Fruit fly (Drosophila melanogaster) whole organism, embryonic: Measurements from ENCODE around the gene CG14535.

ENCODE experiments used
- Awh ChIP-seq: fragments of 200-800 bp; sonication (Bioruptor generic); IDR thresholded peaks from 2 replicates; pipeline ENCODE4, ENCODE4 v1.3.6; 2022; ENCODE audit warnings: missing biosample characterization, missing genetic modification characterization
- B-H2 ChIP-seq: fragments of 200-800 bp; sonication (Bioruptor generic); optimal IDR thresholded peaks from 2 replicates; lab custom pipeline; 2018; ENCODE audit warnings: missing biosample characterization, mild to moderate bottlenecking, missing genetic modification characterization
- BtbVII ChIP-seq: fragments of 200-800 bp; sonication (Bioruptor generic); optimal IDR thresholded peaks from 3 replicates; lab custom pipeline; 2017; ENCODE audit warnings: missing biosample characterization, mild to moderate bottlenecking, missing genetic modification characterization
- CG11456 ChIP-seq: fragments of 200-800 bp; sonication (Bioruptor generic); IDR thresholded peaks from 3 replicates; pipeline ENCODE4 v1.3.6; 2022; ENCODE audit warnings: missing biosample characterization, missing genetic modification characterization
- CG11560 ChIP-seq: fragments of 200-800 bp; sonication (Bioruptor generic); IDR thresholded peaks from 3 replicates; pipeline ENCODE4 v1.3.6; 2022; ENCODE audit warnings: missing biosample characterization, missing genetic modification characterization
- CG11696 ChIP-seq: fragments of 200-800 bp; sonication (Bioruptor generic); IDR thresholded peaks from 2 replicates; pipeline ENCODE4 v1.3.6; 2022; ENCODE audit warnings: missing biosample characterization, missing genetic modification characterization
- CG12104 ChIP-seq: fragments of 200-800 bp; sonication (Bioruptor generic); optimal IDR thresholded peaks from 3 replicates; lab custom pipeline; 2016; ENCODE audit warnings: missing biosample characterization, missing genetic modification characterization
- CG13624 ChIP-seq: fragments of 200-800 bp; sonication (Bioruptor generic); optimal IDR thresholded peaks from 2 replicates; lab custom pipeline; 2016; ENCODE audit warnings: missing biosample characterization, missing genetic modification characterization
- CG13894 ChIP-seq: fragments of 200-800 bp; sonication (Bioruptor generic); optimal IDR thresholded peaks from 3 replicates; lab custom pipeline; 2018; ENCODE audit warnings: missing biosample characterization, mild to moderate bottlenecking, missing genetic modification characterization, moderate library complexity
- CG1602 ChIP-seq: fragments of 200-800 bp; sonication (Bioruptor generic); optimal IDR thresholded peaks from 3 replicates; lab custom pipeline; 2016; ENCODE audit warnings: missing biosample characterization, missing genetic modification characterization
- CG17359 ChIP-seq: fragments of 200-800 bp; sonication (Bioruptor generic); optimal IDR thresholded peaks from 3 replicates; lab custom pipeline; 2018; ENCODE audit warnings: missing biosample characterization, mild to moderate bottlenecking, missing genetic modification characterization, moderate library complexity
- CG17829 ChIP-seq: fragments of 200-800 bp; optimal IDR thresholded peaks from 2 replicates; lab custom pipeline; 2019; ENCODE audit warnings: missing biosample characterization, mild to moderate bottlenecking, missing genetic modification characterization, moderate library complexity
- CG2129 ChIP-seq: fragments of 200-800 bp; sonication (Bioruptor generic); IDR thresholded peaks from 2 replicates; pipeline ENCODE4 v1.3.6; 2022; ENCODE audit warnings: missing biosample characterization, missing genetic modification characterization; ENCODE audit not compliant: partially characterized antibody
- CG34224 ChIP-seq: fragments of 200-800 bp; sonication (Bioruptor generic); IDR thresholded peaks from 3 replicates; pipeline ENCODE4 v1.3.6; 2022; ENCODE audit warnings: missing biosample characterization, missing genetic modification characterization; ENCODE audit not compliant: partially characterized antibody
- CG4282 ChIP-seq: fragments of 200-800 bp; sonication (Bioruptor generic); optimal IDR thresholded peaks from 2 replicates; lab custom pipeline; 2016; ENCODE audit warnings: missing biosample characterization, missing genetic modification characterization
- CG6654 ChIP-seq: fragments of 200-800 bp; sonication (Bioruptor generic); optimal IDR thresholded peaks from 2 replicates; lab custom pipeline; 2017; ENCODE audit warnings: missing biosample characterization, mild to moderate bottlenecking, missing genetic modification characterization
- CG8478 ChIP-seq: fragments of >200 bp; optimal IDR thresholded peaks from 2 replicates; lab custom pipeline; 2018
- CG9876 ChIP-seq: fragments of 200-800 bp; sonication (Bioruptor generic); optimal IDR thresholded peaks from 2 replicates; lab custom pipeline; 2016; ENCODE audit warnings: missing biosample characterization, missing genetic modification characterization
- CG9932 ChIP-seq: fragments of 200-800 bp; sonication (Bioruptor generic); IDR thresholded peaks from 2 replicates; pipeline ENCODE4 v1.3.6; 2022; ENCODE audit warnings: missing biosample characterization, missing genetic modification characterization
- Camta ChIP-seq: fragments of 200-800 bp; sonication (Bioruptor generic); optimal IDR thresholded peaks from 2 replicates; lab custom pipeline; 2016; ENCODE audit warnings: missing biosample characterization, missing genetic modification characterization
- CoRest ChIP-seq: fragments of 200-800 bp; sonication (Bioruptor generic); optimal IDR thresholded peaks from 3 replicates; lab custom pipeline; 2018; ENCODE audit warnings: missing biosample characterization, mild to moderate bottlenecking, missing genetic modification characterization, moderate library complexity
- D19A ChIP-seq: fragments of 200-800 bp; optimal IDR thresholded peaks from 3 replicates; lab custom pipeline; 2019; ENCODE audit warnings: missing biosample characterization, mild to moderate bottlenecking, missing genetic modification characterization, moderate library complexity
- Dad ChIP-seq: fragments of 200-800 bp; sonication (Bioruptor generic); optimal IDR thresholded peaks from 3 replicates; lab custom pipeline; 2016; ENCODE audit warnings: missing biosample characterization, missing genetic modification characterization
- Dbx ChIP-seq: fragments of 200-800 bp; sonication (Bioruptor generic); IDR thresholded peaks from 3 replicates; pipeline ENCODE4 v1.3.6; 2022; ENCODE audit warnings: missing biosample characterization, missing genetic modification characterization
- Eip74EF ChIP-seq, 2 experiments: fragments of 200-800 bp in 1 of 2; fragments of >200 bp in 1 of 2; sonication (Bioruptor generic) in 1 of 2; optimal IDR thresholded peaks; 2 replicates each; lab custom pipeline; 2017 to 2019; ENCODE audit warnings: missing biosample characterization in 2 of 2, missing genetic modification characterization in 2 of 2, mild to moderate bottlenecking in 1 of 2, moderate library complexity in 1 of 2
- Elba2 ChIP-seq: fragments of 200-800 bp; sonication (Bioruptor generic); optimal IDR thresholded peaks from 3 replicates; lab custom pipeline; 2016; ENCODE audit warnings: missing biosample characterization, missing genetic modification characterization
- Fer1 ChIP-seq: fragments of 200-800 bp; sonication (Bioruptor generic); optimal IDR thresholded peaks from 2 replicates; lab custom pipeline; 2017; ENCODE audit warnings: missing biosample characterization, mild to moderate bottlenecking, missing genetic modification characterization
- HmgZ ChIP-seq: fragments of 200-800 bp; sonication (Bioruptor generic); optimal IDR thresholded peaks from 2 replicates; lab custom pipeline; 2018; ENCODE audit warnings: missing biosample characterization, mild to moderate bottlenecking, missing genetic modification characterization
- Lhr ChIP-seq: fragments of 200-800 bp; sonication (Bioruptor generic); optimal IDR thresholded peaks from 3 replicates; lab custom pipeline; 2017; ENCODE audit warnings: mild to moderate bottlenecking, missing biosample characterization, missing genetic modification reagents, missing genetic modification characterization
- Lim3 ChIP-seq: fragments of 200-800 bp; sonication (Bioruptor generic); IDR thresholded peaks from 2 replicates; pipeline ENCODE4 v1.3.6; 2022; ENCODE audit warnings: missing biosample characterization, missing genetic modification characterization
- NC2α ChIP-seq: fragments of 200-800 bp; sonication (Bioruptor generic); optimal IDR thresholded peaks from 2 replicates; lab custom pipeline; 2016; ENCODE audit warnings: missing biosample characterization, missing genetic modification characterization
- Nf-YC ChIP-seq: fragments of 200-800 bp; optimal IDR thresholded peaks from 3 replicates; lab custom pipeline; 2019; ENCODE audit warnings: missing biosample characterization, mild to moderate bottlenecking, missing genetic modification characterization, moderate library complexity
- Sry-β ChIP-seq: fragments of 200-800 bp; sonication (Bioruptor generic); optimal IDR thresholded peaks from 2 replicates; lab custom pipeline; 2018; ENCODE audit warnings: missing biosample characterization, mild to moderate bottlenecking, missing genetic modification characterization, moderate library complexity
- Vsx1 ChIP-seq: fragments of 200-800 bp; sonication (Bioruptor generic); optimal IDR thresholded peaks from 2 replicates; lab custom pipeline; 2017; ENCODE audit warnings: missing biosample characterization, mild to moderate bottlenecking, missing genetic modification characterization, missing genetic modification reagents
- ash1 ChIP-seq: fragments of 200-800 bp; sonication (Bioruptor generic); optimal IDR thresholded peaks from 2 replicates; lab custom pipeline; 2018; ENCODE audit warnings: missing biosample characterization, mild to moderate bottlenecking, missing genetic modification characterization
- bigmax ChIP-seq: fragments of 200-800 bp; sonication (Bioruptor generic); optimal IDR thresholded peaks from 2 replicates; lab custom pipeline; 2018; ENCODE audit warnings: missing biosample characterization, mild to moderate bottlenecking, missing genetic modification characterization
- btn ChIP-seq: fragments of 200-800 bp; sonication (Bioruptor generic); optimal IDR thresholded peaks from 2 replicates; lab custom pipeline; 2016; ENCODE audit warnings: missing biosample characterization, missing genetic modification characterization
- ci ChIP-seq: fragments of 200-800 bp; sonication (Bioruptor generic); IDR thresholded peaks from 3 replicates; pipeline ENCODE4 v1.3.6; 2022; ENCODE audit warnings: missing biosample characterization, missing genetic modification characterization
- croc ChIP-seq: fragments of 200-800 bp; sonication (Bioruptor generic); conservative IDR thresholded peaks from 3 replicates; pipeline ENCODE4 v1.3.6; 2022; ENCODE audit warnings: missing biosample characterization, missing genetic modification characterization
- lov ChIP-seq, 2 experiments: fragments of 200-800 bp in 1 of 2; fragments of >200 bp in 1 of 2; sonication (Bioruptor generic) in 1 of 2; IDR thresholded peaks in 1 of 2; optimal IDR thresholded peaks in 1 of 2; 2 replicates in 1 of 2; 3 replicates in 1 of 2; pipeline versions ENCODE4 v1.3.6 to Lab custom; 2017 to 2022; ENCODE audit warnings: missing biosample characterization in 1 of 2, missing genetic modification characterization in 1 of 2
- mirr ChIP-seq: fragments of 200-800 bp; sonication (Bioruptor generic); optimal IDR thresholded peaks from 3 replicates; lab custom pipeline; 2018; ENCODE audit warnings: missing biosample characterization, mild to moderate bottlenecking, missing genetic modification characterization
- prd ChIP-seq, 3 experiments: fragments of >200 bp in 2 of 3; fragments of 200-800 bp in 1 of 3; sonication (Bioruptor generic) in 1 of 3; optimal IDR thresholded peaks in 2 of 3; IDR thresholded peaks in 1 of 3; 2 replicates in 2 of 3; 3 replicates in 1 of 3; pipeline versions ENCODE4 v1.3.6 to Lab custom; 2017 to 2022; ENCODE audit warnings: missing biosample characterization in 1 of 3, missing genetic modification characterization in 1 of 3
- row ChIP-seq: fragments of 200-800 bp; sonication (Bioruptor generic); IDR thresholded peaks from 3 replicates; pipeline ENCODE4 v1.3.6; 2022; ENCODE audit warnings: missing biosample characterization, missing genetic modification characterization
- stc ChIP-seq: fragments of 200-800 bp; sonication (Bioruptor generic); IDR thresholded peaks from 2 replicates; pipeline ENCODE4 v1.3.6; 2022; ENCODE audit warnings: missing biosample characterization, missing genetic modification characterization
- stwl ChIP-seq: fragments of 200-800 bp; sonication (Bioruptor generic); optimal IDR thresholded peaks from 3 replicates; lab custom pipeline; 2018; ENCODE audit warnings: missing biosample characterization, mild to moderate bottlenecking, missing genetic modification characterization, moderate library complexity
- tin ChIP-seq: fragments of 200-800 bp; sonication (Bioruptor generic); optimal IDR thresholded peaks from 3 replicates; lab custom pipeline; 2016; ENCODE audit warnings: missing biosample characterization, missing genetic modification characterization
- tio ChIP-seq: fragments of 200-800 bp; sonication (Bioruptor generic); optimal IDR thresholded peaks from 2 replicates; lab custom pipeline; 2017; ENCODE audit warnings: missing biosample characterization, missing genetic modification characterization, inconsistent platforms
- unpg ChIP-seq: fragments of 200-800 bp; sonication (Bioruptor generic); optimal IDR thresholded peaks from 3 replicates; lab custom pipeline; 2018; ENCODE audit warnings: missing biosample characterization, mild to moderate bottlenecking, missing genetic modification characterization, moderate library complexity
- zen2 ChIP-seq: fragments of 200-800 bp; sonication (Bioruptor generic); IDR thresholded peaks from 3 replicates; pipeline ENCODE4 v1.3.6; 2022; ENCODE audit warnings: missing biosample characterization, missing genetic modification characterization; ENCODE audit not compliant: partially characterized antibody

The CG14535 gene

DNA sequence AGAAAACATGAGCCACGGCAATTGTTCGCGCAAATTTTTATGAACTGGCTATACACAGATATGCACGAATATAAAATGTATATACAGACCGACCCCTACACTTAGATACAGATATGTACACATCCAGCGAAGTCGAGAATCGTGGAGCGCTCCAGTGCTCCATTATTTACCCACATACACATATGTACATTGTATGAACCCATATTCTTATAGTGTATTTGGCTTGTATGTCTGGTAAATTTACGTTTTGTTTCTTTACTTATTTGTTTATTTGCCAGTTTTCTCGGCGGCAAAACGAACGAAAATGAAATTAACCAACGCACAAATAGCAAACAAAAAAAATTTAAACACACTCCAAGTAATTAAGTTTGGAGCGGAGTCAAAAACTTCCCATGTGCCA is 41.9 kb downstream of the CG14535 start (continued):
- no peak for TF ChIP-seq CG1602
- peak; percentile 78 for TF ChIP-seq D19A
- TF ChIP-seq stc: no peak; the same call in 1 of the 2 replicates
- no peak for TF ChIP-seq CG34224 (GFP tag; lab: Robert Waterston, UW)
- no peak for TF ChIP-seq HmgZ (tag; lab: Kevin White, UChicago)
- peak; percentile 56; the same call in 1 of the 3 replicates for TF ChIP-seq CG11456 (GFP tag; lab: Robert Waterston, UW)
- TF ChIP-seq tio: no peak
- peak; percentile 7 for TF ChIP-seq Vsx1 (GFP tag; lab: Kevin White, UChicago)
- TF ChIP-seq Dad (GFP tag; lab: Kevin White, UChicago): no peak
- TF ChIP-seq tin (GFP tag; lab: Kevin White, UChicago): no peak
- no peak for TF ChIP-seq prd (optimal IDR thresholded peaks at IDR 0.05; lab: Kevin White, UChicago)
- TF ChIP-seq prd (GFP tag; IDR thresholded peaks at IDR 0.05; lab: Robert Waterston, UW): peak; percentile 29; the same call in 1 of the 3 replicates
- TF ChIP-seq CG17829 (tag; lab: Kevin White, UChicago): peak; percentile 3
- peak; percentile 12 for TF ChIP-seq Sry-β (GFP tag; lab: Kevin White, UChicago)
- 0 out of 3 replicates have a peak, but pooled peaks have one; percentile 30 for TF ChIP-seq ci (GFP tag; lab: Robert Waterston, UW)
- peak; percentile 64 for TF ChIP-seq CG12104 (GFP tag; lab: Kevin White, UChicago)
- peak; percentile 51 for TF ChIP-seq Camta (GFP tag; lab: Kevin White, UChicago)
- peak; percentile 87 for TF ChIP-seq CG13894 (tag; lab: Kevin White, UChicago)
- TF ChIP-seq CG9876: no peak
- TF ChIP-seq Awh: peak; percentile 84
- peak; percentile 1 for TF ChIP-seq CG4282 (GFP tag; lab: Kevin White, UChicago)
- peak; percentile 49 for TF ChIP-seq CG9932 (GFP tag; lab: Robert Waterston, UW)
- no peak for TF ChIP-seq CG2129 (GFP tag; lab: Robert Waterston, UW)
- TF ChIP-seq mirr (GFP tag; lab: Kevin White, UChicago): peak; percentile 93
- peak; percentile 29; the same call in 1 of the 3 replicates for TF ChIP-seq Dbx (GFP tag; lab: Robert Waterston, UW)
- TF ChIP-seq Lim3 (GFP tag; lab: Robert Waterston, UW): no peak
- TF ChIP-seq btn (GFP tag; lab: Kevin White, UChicago): no peak
- peak; percentile 60 for TF ChIP-seq CG17359 (tag; lab: Kevin White, UChicago)
- peak; percentile 33 for TF ChIP-seq Lhr (GFP tag; lab: Kevin White, UChicago)
- TF ChIP-seq lov (optimal IDR thresholded peaks at IDR 0.05; lab: Kevin White, UChicago): no peak
- TF ChIP-seq lov (GFP tag; IDR thresholded peaks at IDR 0.05; lab: Robert Waterston, UW): 0 out of 3 replicates have a peak, but pooled peaks have one; percentile 55
- TF ChIP-seq ash1 (GFP tag; lab: Kevin White, UChicago): peak; percentile 56
- peak; percentile 79 for TF ChIP-seq Fer1 (GFP tag; lab: Kevin White, UChicago)
- TF ChIP-seq croc: no peak
- peak; percentile 65 for TF ChIP-seq BtbVII (GFP tag; lab: Kevin White, UChicago)
- TF ChIP-seq CG13624 (GFP tag; lab: Kevin White, UChicago): peak; percentile 61
- TF ChIP-seq unpg (GFP tag; lab: Kevin White, UChicago): peak; percentile 24
- peak; percentile 1 for TF ChIP-seq CoRest (tag; lab: Kevin White, UChicago)
- TF ChIP-seq Nf-YC (tag; lab: Kevin White, UChicago): peak; percentile 19
- no peak for TF ChIP-seq stwl (tag; lab: Kevin White, UChicago)
- no peak for TF ChIP-seq CG8478 (lab: Kevin White, UChicago)
- no peak for TF ChIP-seq zen2 (GFP tag; lab: Robert Waterston, UW)
- no peak for TF ChIP-seq CG11696
- no peak for TF ChIP-seq CG6654 (GFP tag; lab: Kevin White, UChicago)
- TF ChIP-seq Elba2: no peak
- TF ChIP-seq bigmax (GFP tag; lab: Kevin White, UChicago): peak; percentile 24
- TF ChIP-seq CG11560 (tag; lab: Robert Waterston, UW): peak; percentile 15; the same call in 1 of the 3 replicates
- peak; percentile 42 for TF ChIP-seq NC2α (GFP tag; lab: Kevin White, UChicago)
- peak; percentile 69 for TF ChIP-seq B-H2 (GFP tag; lab: Kevin White, UChicago)
- peak in 1 of 2 experiments; percentile 28 for TF ChIP-seq Eip74EF (GFP tag; optimal IDR thresholded peaks at IDR 0.05; lab: Kevin White, UChicago)
- TF ChIP-seq row: peak; percentile 5; the same call in 1 of the 3 replicates
